Fruit fly (Drosophila melanogaster): ENCODE results near the gene S.

The S gene

DNA sequence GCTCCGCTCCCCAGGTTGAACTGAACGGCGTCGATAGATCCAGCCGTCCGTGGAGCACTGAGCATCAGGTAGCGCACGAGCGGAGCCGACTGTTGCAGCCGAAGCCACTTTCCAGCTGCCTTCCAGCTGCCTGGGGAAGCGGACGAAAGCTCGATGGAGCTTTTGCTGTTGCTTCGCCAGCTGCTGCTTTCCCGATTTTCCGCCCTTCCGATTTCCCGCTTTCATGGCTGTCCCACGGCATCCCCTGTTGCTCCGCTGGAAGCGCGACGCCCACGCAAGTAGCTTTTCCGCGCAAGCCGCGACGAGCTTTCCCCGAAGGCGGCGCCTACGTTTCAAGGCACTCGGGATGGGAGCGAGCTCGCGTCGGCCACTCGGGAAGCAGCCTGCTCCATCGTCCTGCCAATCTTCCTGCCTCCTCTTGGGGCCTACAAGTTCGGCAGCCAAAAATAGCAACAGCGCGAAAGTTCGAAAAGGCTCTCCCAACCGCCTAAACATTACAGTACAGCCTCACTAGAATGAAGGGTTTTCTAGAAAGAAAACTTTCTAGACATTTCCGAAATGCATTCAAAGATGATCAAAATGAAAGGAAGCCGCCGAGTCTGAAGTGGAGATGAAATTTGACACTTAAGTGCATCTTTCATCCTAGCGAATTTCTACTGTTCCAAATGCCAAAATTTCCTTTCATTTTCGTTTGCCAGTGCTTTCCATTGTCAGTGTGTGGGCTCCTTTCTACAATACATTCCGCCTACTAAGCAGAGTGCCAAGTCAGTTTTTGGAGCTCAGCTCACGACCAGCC, 34.2 kb downstream of the S start (continued):
- no peak for TF ChIP-seq CG7963 (GFP tag; IDR thresholded peaks at IDR 0.05; ENCODE audit: partially characterized antibody)
- no peak for TF ChIP-seq CG2116 (GFP tag; optimal IDR thresholded peaks at IDR 0.05)
- no peak for TF ChIP-seq gce (GFP tag; IDR thresholded peaks at IDR 0.05)
- TF ChIP-seq CrebB (tag; optimal IDR thresholded peaks at IDR 0.05), result no peak
- TF ChIP-seq seq (GFP tag; IDR thresholded peaks at IDR 0.05), result no peak
- peak; percentile 24 for TF ChIP-seq CG7839 (tag; optimal IDR thresholded peaks at IDR 0.05)
- no peak for TF ChIP-seq ATbp (GFP tag; optimal IDR thresholded peaks at IDR 0.05)
- no peak for TF ChIP-seq zen (tag; optimal IDR thresholded peaks at IDR 0.05)
- no peak for TF ChIP-seq insv (GFP tag; optimal IDR thresholded peaks at IDR 0.05)
- no peak for TF ChIP-seq mld (GFP tag; IDR thresholded peaks at IDR 0.05; ENCODE audit: partially characterized antibody)
- TF ChIP-seq lbe (GFP tag; optimal IDR thresholded peaks at IDR 0.05), result no peak
- TF ChIP-seq CG30431 (GFP tag; optimal IDR thresholded peaks at IDR 0.05), result no peak
- TF ChIP-seq Dp (GFP tag; optimal IDR thresholded peaks at IDR 0.05), result no peak
- TF ChIP-seq bcd (GFP tag; optimal IDR thresholded peaks at IDR 0.05), result peak; percentile 16
- no peak for TF ChIP-seq E2f1 (GFP tag; IDR thresholded peaks at IDR 0.05)
- TF ChIP-seq Doc2 (GFP tag; IDR thresholded peaks at IDR 0.05), result no peak
- no peak for TF ChIP-seq toy (GFP tag; IDR thresholded peaks at IDR 0.05)
- no peak for TF ChIP-seq CG7271 (tag; optimal IDR thresholded peaks at IDR 0.05)
- TF ChIP-seq CG2120 (GFP tag; optimal IDR thresholded peaks at IDR 0.05), result peak; percentile 86
- TF ChIP-seq CG6765 (GFP tag; optimal IDR thresholded peaks at IDR 0.05), result no peak
- TF ChIP-seq Rfx (GFP tag; IDR thresholded peaks at IDR 0.05), result peak; percentile 52; the same call in 1 of the 2 replicates
- peak; percentile 82 for TF ChIP-seq slbo (GFP tag; IDR thresholded peaks at IDR 0.05)
- TF ChIP-seq CG2129 (GFP tag; IDR thresholded peaks at IDR 0.05; ENCODE audit: partially characterized antibody), result no peak
- TF ChIP-seq jigr1 (GFP tag; IDR thresholded peaks at IDR 0.05), result no peak
- TF ChIP-seq dati (GFP tag; IDR thresholded peaks at IDR 0.05), result no peak
- TF ChIP-seq hth (optimal IDR thresholded peaks at IDR 0.05), result no peak
- TF ChIP-seq Dip2 (GFP tag; IDR thresholded peaks at IDR 0.05), result no peak
- no peak for TF ChIP-seq CG8478 (optimal IDR thresholded peaks at IDR 0.05)
- TF ChIP-seq CG4617 (GFP tag; optimal IDR thresholded peaks at IDR 0.05; ENCODE audit: borderline replicate concordance), result no peak
- TF ChIP-seq MBD-R2 (GFP tag; IDR thresholded peaks at IDR 0.05), result 0 out of 2 replicates have a peak, but pooled peaks have one; percentile 8
- TF ChIP-seq CG4404 (GFP tag; IDR thresholded peaks at IDR 0.05), result no peak
- TF ChIP-seq NfI (GFP tag; optimal IDR thresholded peaks at IDR 0.05), result no peak
- TF ChIP-seq exex (tag; optimal IDR thresholded peaks at IDR 0.05), result no peak
- no peak for TF ChIP-seq kay (GFP tag; optimal IDR thresholded peaks at IDR 0.05)
- TF ChIP-seq H2.0 (GFP tag; IDR thresholded peaks at IDR 0.05), result no peak
- no peak for TF ChIP-seq Nf-YA (GFP tag; IDR thresholded peaks at IDR 0.05)
- TF ChIP-seq lov (optimal IDR thresholded peaks at IDR 0.05), result no peak
- no peak for TF ChIP-seq lov (GFP tag; IDR thresholded peaks at IDR 0.05)
- no peak for TF ChIP-seq CG14860 (GFP tag; IDR thresholded peaks at IDR 0.05; ENCODE audit: partially characterized antibody)
- TF ChIP-seq CG10431 (GFP tag; optimal IDR thresholded peaks at IDR 0.05), result no peak
- peak; percentile 69 for TF ChIP-seq lilli (GFP tag; optimal IDR thresholded peaks at IDR 0.05)
- no peak for TF ChIP-seq cas (GFP tag; IDR thresholded peaks at IDR 0.05)
- no peak for TF ChIP-seq CoRest (tag; optimal IDR thresholded peaks at IDR 0.05)
- no peak for TF ChIP-seq zen2 (GFP tag; IDR thresholded peaks at IDR 0.05; ENCODE audit: partially characterized antibody)
- no peak for TF ChIP-seq Bteb2 (GFP tag; optimal IDR thresholded peaks at IDR 0.05)
- no peak for TF ChIP-seq trh (GFP tag; optimal IDR thresholded peaks at IDR 0.05)
- no peak for TF ChIP-seq Sry-δ (GFP tag; optimal IDR thresholded peaks at IDR 0.05)
- TF ChIP-seq grau (tag; optimal IDR thresholded peaks at IDR 0.05), result peak; percentile 82
- TF ChIP-seq Taf1 (GFP tag; IDR thresholded peaks at IDR 0.05), result peak; percentile 39; the same call in 1 of the 2 replicates
- peak; percentile 47; the same call in 1 of the 2 replicates for TF ChIP-seq ranshi (GFP tag; IDR thresholded peaks at IDR 0.05)
- no peak for TF ChIP-seq wor (GFP tag; IDR thresholded peaks at IDR 0.05)
